Worm (Caenorhabditis elegans) whole organism, L2 larva: Measurements from ENCODE around the gene fln-2.

Source experiments
- blmp-1 ChIP-seq: sonication (generic microtip); optimal IDR thresholded peaks from 2 replicates; lab custom pipeline; 2017; ENCODE audit warnings: missing genetic modification characterization, mild to moderate bottlenecking, missing compliant biosample characterization, antibody characterized with exemption, moderate library complexity; ENCODE audit not compliant: insufficient read depth
- elt-3 ChIP-seq: sonication (generic microtip); optimal IDR thresholded peaks from 2 replicates; lab custom pipeline; 2017; ENCODE audit warnings: missing biosample characterization, missing genetic modification characterization
- nhr-11 ChIP-seq: fragments of 150-350 bp; optimal IDR thresholded peaks from 2 replicates; lab custom pipeline; 2014; ENCODE audit warnings: missing biosample characterization, missing genetic modification characterization
- peb-1 ChIP-seq: fragments of 150-350 bp; optimal IDR thresholded peaks from 2 replicates; lab custom pipeline; 2014; ENCODE audit warnings: missing biosample characterization, missing genetic modification characterization
- snpc-4 ChIP-seq: fragments of 150-350 bp; optimal IDR thresholded peaks from 2 replicates; lab custom pipeline; 2014; ENCODE audit warnings: missing biosample characterization, missing genetic modification characterization

DNA sequence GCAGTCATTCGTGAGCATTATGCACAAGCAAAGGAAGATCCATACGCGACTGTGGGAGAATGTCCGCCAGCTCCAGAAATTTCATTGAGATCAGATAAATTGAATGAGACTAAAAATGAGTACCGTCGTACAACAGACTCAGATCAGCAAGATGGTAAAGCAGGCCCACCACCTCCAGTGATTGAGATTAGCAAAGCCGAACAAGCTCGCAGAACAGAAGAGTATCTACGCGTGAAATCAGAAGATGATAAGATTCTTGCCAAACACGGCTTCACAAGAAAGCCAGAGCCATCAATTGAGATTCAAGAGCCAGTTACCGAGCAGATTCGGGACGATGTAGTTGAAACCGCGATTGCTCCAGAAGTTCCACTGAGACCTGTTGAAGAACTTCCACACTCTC lies 20.4 kb downstream of the fln-2 start:
- no peak for TF ChIP-seq nhr-11
- TF ChIP-seq elt-3 (tag; lab: Kevin White, UChicago) = no peak
- TF ChIP-seq snpc-4 = no peak
- TF ChIP-seq peb-1 (tag; lab: Kevin White, UChicago) = no peak
- TF ChIP-seq blmp-1 = no peak
